Fruit fly (Drosophila melanogaster) whole organism, embryonic: Measurements from ENCODE around the gene Jhbp12.

Experiments
- CG2889 ChIP-seq: fragments of 200-800 bp; sonication (Bioruptor generic); IDR thresholded peaks from 3 replicates; pipeline ENCODE4 v1.3.6; 2022; ENCODE audit warnings: missing biosample characterization, missing genetic modification characterization
- Chrac-16 ChIP-seq: fragments of 200-800 bp; sonication (Bioruptor generic); optimal IDR thresholded peaks from 3 replicates; lab custom pipeline; 2016; ENCODE audit warnings: missing biosample characterization, missing genetic modification characterization
- CoRest ChIP-seq: fragments of 200-800 bp; sonication (Bioruptor generic); optimal IDR thresholded peaks from 3 replicates; lab custom pipeline; 2018; ENCODE audit warnings: missing biosample characterization, mild to moderate bottlenecking, missing genetic modification characterization, moderate library complexity
- Hmx ChIP-seq: fragments of 200-800 bp; sonication (Bioruptor generic); optimal IDR thresholded peaks from 2 replicates; lab custom pipeline; 2016; ENCODE audit warnings: missing biosample characterization, missing genetic modification characterization
- Sry-δ ChIP-seq: fragments of 200-800 bp; sonication (Bioruptor generic); optimal IDR thresholded peaks from 2 replicates; lab custom pipeline; 2016; ENCODE audit warnings: missing biosample characterization, missing genetic modification characterization
- trem ChIP-seq: fragments of 200-800 bp; optimal IDR thresholded peaks from 3 replicates; lab custom pipeline; 2019; ENCODE audit warnings: missing biosample characterization, mild to moderate bottlenecking, missing genetic modification characterization, moderate library complexity

dm6 chr3R:24555150-24555549 is 30.6 kb downstream of the Jhbp12 start:
- TF ChIP-seq Chrac-16 (GFP tag; lab: Kevin White, UChicago) (no peak), trem (tag; lab: Kevin White, UChicago) (no peak), CoRest (tag; lab: Kevin White, UChicago) (no peak), Sry-δ (GFP tag; lab: Kevin White, UChicago) (no peak), Hmx (GFP tag; lab: Kevin White, UChicago) (no peak), CG2889 (no peak)
